Worm (Caenorhabditis elegans) whole organism, L2 larva: ENCODE data around the gene ZK1248.19.

ENCODE experiments used
- C34F6.9 ChIP-seq: fragments of 150-350 bp; optimal IDR thresholded peaks from 2 replicates; lab custom pipeline; 2014; ENCODE audit warnings: missing biosample characterization, missing genetic modification characterization
- fos-1 ChIP-seq: fragments of 150-350 bp; optimal IDR thresholded peaks from 2 replicates; lab custom pipeline; 2014; ENCODE audit warnings: missing biosample characterization, missing genetic modification characterization
- lin-13 ChIP-seq: fragments of 150-350 bp; optimal IDR thresholded peaks from 2 replicates; lab custom pipeline; 2014; ENCODE audit warnings: missing biosample characterization, missing genetic modification reagents, missing genetic modification characterization
- mdl-1 ChIP-seq, 2 experiments: fragments of 150-350 bp in 1 of 2; sonication (generic microtip) in 1 of 2; optimal IDR thresholded peaks; 2 replicates each; lab custom pipeline; 2017; ENCODE audit warnings: missing biosample characterization in 2 of 2, missing genetic modification characterization in 2 of 2
- nhr-12 ChIP-seq: fragments of 150-350 bp; optimal IDR thresholded peaks from 2 replicates; lab custom pipeline; 2014; ENCODE audit warnings: missing biosample characterization, missing genetic modification characterization
- nhr-23 ChIP-seq: fragments of 150-350 bp; optimal IDR thresholded peaks from 2 replicates; lab custom pipeline; 2014; ENCODE audit warnings: missing biosample characterization, missing genetic modification reagents, missing genetic modification characterization
- snpc-4 ChIP-seq: fragments of 150-350 bp; optimal IDR thresholded peaks from 2 replicates; lab custom pipeline; 2014; ENCODE audit warnings: missing biosample characterization, missing genetic modification characterization
- unc-62 ChIP-seq: fragments of 150-350 bp; optimal IDR thresholded peaks from 2 replicates; lab custom pipeline; 2014; ENCODE audit warnings: missing biosample characterization, missing genetic modification reagents, missing genetic modification characterization
- zag-1 ChIP-seq: fragments of 150-350 bp; optimal IDR thresholded peaks from 2 replicates; lab custom pipeline; 2014; ENCODE audit warnings: missing biosample characterization, missing genetic modification characterization

DNA sequence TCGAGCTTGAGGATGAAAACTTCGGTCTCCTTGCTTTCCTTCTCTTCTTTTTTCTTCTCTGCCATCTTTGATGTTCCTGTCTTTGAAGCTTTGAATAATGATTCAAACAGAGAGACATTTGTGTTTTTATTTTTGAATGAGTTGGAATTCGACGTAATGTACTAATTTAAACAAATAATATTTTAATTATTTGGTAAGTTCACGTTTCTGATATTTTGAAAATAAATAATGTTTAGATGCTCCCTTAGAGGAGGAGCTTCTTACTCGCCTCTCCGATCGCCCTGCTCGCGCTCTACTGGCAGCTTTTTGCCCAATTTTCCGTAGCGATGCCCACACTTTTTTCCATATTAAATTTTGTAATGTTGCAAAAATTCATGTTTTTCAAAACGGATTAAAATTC, 38.1 kb downstream of the ZK1248.19 start, which contains the start of the genes K05F1.9 and K05F1.1:
- TF ChIP-seq mdl-1 (tag; optimal IDR thresholded peaks at IDR 0.05; lab: Kevin White, UChicago): no peak
- no peak for TF ChIP-seq fos-1 (tag; lab: Kevin White, UChicago)
- no peak for TF ChIP-seq C34F6.9 (tag; lab: Kevin White, UChicago)
- TF ChIP-seq nhr-12: no peak
- no peak for TF ChIP-seq nhr-23 (tag; lab: Kevin White, UChicago)
- TF ChIP-seq unc-62 (GFP tag; lab: Kevin White, UChicago): no peak
- TF ChIP-seq lin-13 (GFP tag; lab: Kevin White, UChicago): no peak
- no peak for TF ChIP-seq zag-1 (tag; lab: Kevin White, UChicago)
- no peak for TF ChIP-seq snpc-4 (tag; lab: Kevin White, UChicago)
